Worm (Caenorhabditis elegans) whole organism, late embryonic: ENCODE measurements around the gene prp-18.

Experiments used
- F13H6.1 ChIP-seq: sonication (generic microtip); optimal IDR thresholded peaks from 2 replicates; lab custom pipeline; 2016; ENCODE audit warnings: missing genetic modification characterization, missing compliant biosample characterization
- ama-1 ChIP-seq: fragments of 150-350 bp; optimal IDR thresholded peaks from 2 replicates; lab custom pipeline; 2014
- fkh-10 ChIP-seq: fragments of 150-350 bp; optimal IDR thresholded peaks from 2 replicates; lab custom pipeline; 2014; ENCODE audit warnings: missing biosample characterization, missing genetic modification reagents, missing genetic modification characterization
- hlh-30 ChIP-seq: sonication (generic microtip); optimal IDR thresholded peaks from 2 replicates; lab custom pipeline; 2017; ENCODE audit warnings: antibody characterized with exemption, missing genetic modification characterization, missing compliant biosample characterization; ENCODE audit not compliant: insufficient read depth
- lin-11 ChIP-seq: fragments of 200-800 bp; sonication (Bioruptor generic); optimal IDR thresholded peaks from 2 replicates; lab custom pipeline; 2018; ENCODE audit warnings: mild to moderate bottlenecking, missing genetic modification characterization, missing compliant biosample characterization
- mec-3 ChIP-seq: sonication (generic microtip); optimal IDR thresholded peaks from 2 replicates; lab custom pipeline; 2016; ENCODE audit warnings: borderline replicate concordance, missing genetic modification characterization, missing compliant biosample characterization
- nhr-232 ChIP-seq: sonication (generic microtip); optimal IDR thresholded peaks from 2 replicates; lab custom pipeline; 2016; ENCODE audit warnings: missing genetic modification characterization, missing compliant biosample characterization
- odd-2 ChIP-seq: sonication (generic microtip); optimal IDR thresholded peaks from 2 replicates; lab custom pipeline; 2017; ENCODE audit warnings: antibody characterized with exemption, mild to moderate bottlenecking, missing genetic modification characterization, missing compliant biosample characterization
- pqm-1 ChIP-seq: sonication (generic microtip); optimal IDR thresholded peaks from 2 replicates; lab custom pipeline; 2016; ENCODE audit warnings: missing genetic modification characterization, missing compliant biosample characterization

DNA sequence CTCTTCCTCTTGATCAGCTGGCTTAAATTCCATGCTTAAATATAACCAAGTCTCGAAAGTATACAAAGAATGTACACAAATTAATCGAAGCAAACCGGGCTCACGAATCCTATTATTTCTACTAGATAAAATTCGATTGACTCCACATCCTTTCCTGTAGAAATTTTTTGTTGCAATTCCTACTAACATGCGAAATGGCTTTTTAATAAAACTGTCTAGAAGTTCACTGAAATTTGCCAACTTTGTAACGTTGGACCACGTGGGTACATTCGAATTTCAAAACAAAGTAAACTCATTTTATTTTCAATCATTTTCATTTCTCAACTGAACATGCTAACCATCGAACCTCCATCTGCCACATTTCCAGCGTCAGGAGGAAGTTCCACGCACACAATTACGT, 10.9 kb upstream of the prp-18 start, which contains the start of gene ssp-32:
- no peak for TF ChIP-seq odd-2 (tag; lab: Kevin White, UChicago)
- no peak for TF ChIP-seq ama-1 (lab: Kevin White, UChicago)
- no peak for TF ChIP-seq hlh-30 (tag; lab: Kevin White, UChicago)
- no peak for TF ChIP-seq lin-11 (tag; lab: Kevin White, UChicago)
- no peak for TF ChIP-seq mec-3 (tag; lab: Kevin White, UChicago)
- no peak for TF ChIP-seq fkh-10 (GFP tag; lab: Kevin White, UChicago)
- no peak for TF ChIP-seq pqm-1 (tag; lab: Kevin White, UChicago)
- TF ChIP-seq F13H6.1 = no peak
- TF ChIP-seq nhr-232 (tag; lab: Kevin White, UChicago) = no peak
